Fruit fly (Drosophila melanogaster): ENCODE measurements around the gene gry.

DNA sequence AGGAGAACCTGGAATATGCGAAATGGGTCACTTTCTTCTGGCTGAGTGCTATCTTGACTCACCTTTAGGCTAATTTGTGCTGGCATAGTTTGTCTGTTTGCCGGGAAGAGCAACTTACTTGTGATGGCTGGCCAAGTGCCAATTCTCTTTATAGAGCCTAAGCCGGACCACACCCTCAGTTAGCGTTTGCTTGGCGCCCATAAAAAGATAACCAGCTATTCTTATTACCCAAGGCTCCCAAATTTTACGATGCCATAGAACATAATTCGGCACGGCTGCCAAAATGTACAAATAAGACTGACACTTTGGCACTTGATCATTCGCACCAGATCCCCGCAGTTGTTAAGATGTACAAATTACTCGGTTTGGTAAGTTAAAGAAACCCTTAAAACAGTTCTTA lies 9.2 kb upstream of the gry start, which contains the start of the genes CG42525 and CG14958:
- no peak for TF ChIP-seq Dll (optimal IDR thresholded peaks at IDR 0.05)
- TF ChIP-seq psq (optimal IDR thresholded peaks at IDR 0.05): no peak

Data from whole organism.